Fruit fly (Drosophila melanogaster): ENCODE data around the gene fuss.

dm6 chr4:963193-963592 is 15.1 kb downstream of the fuss start:
- TF ChIP-seq CG16779 (tag; optimal IDR thresholded peaks at IDR 0.05): no peak
- no peak for TF ChIP-seq Lpt (GFP tag; optimal IDR thresholded peaks at IDR 0.05)
- TF ChIP-seq svp (GFP tag): no peak
